Worm (Caenorhabditis elegans) whole organism, L2 larva: ENCODE measurements around the gene pmp-2.
A peak's percentile ranks its signal among the peaks of the same experiment; 100 is the strongest.

Experiments used
- F13H6.1 ChIP-seq: sonication (generic microtip); optimal IDR thresholded peaks from 2 replicates; lab custom pipeline; 2016; ENCODE audit warnings: missing genetic modification characterization, missing compliant biosample characterization
- Y55F3AM.14 ChIP-seq: fragments of 200-800 bp; sonication (Bioruptor generic); optimal IDR thresholded peaks from 2 replicates; lab custom pipeline; 2018; ENCODE audit warnings: mild to moderate bottlenecking, missing genetic modification characterization, missing compliant biosample characterization
- ZK546.5 ChIP-seq: sonication (generic microtip); optimal IDR thresholded peaks from 2 replicates; lab custom pipeline; 2017; ENCODE audit warnings: missing biosample characterization, missing genetic modification characterization
- aly-2 ChIP-seq: fragments of 150-350 bp; optimal IDR thresholded peaks from 2 replicates; lab custom pipeline; 2014; ENCODE audit warnings: missing biosample characterization, missing genetic modification characterization
- ama-1 ChIP-seq: fragments of 150-350 bp; optimal IDR thresholded peaks from 2 replicates; lab custom pipeline; 2018; ENCODE audit warnings: inconsistent platforms
- blmp-1 ChIP-seq: sonication (generic microtip); optimal IDR thresholded peaks from 2 replicates; lab custom pipeline; 2017; ENCODE audit warnings: missing genetic modification characterization, mild to moderate bottlenecking, missing compliant biosample characterization, antibody characterized with exemption, moderate library complexity; ENCODE audit not compliant: insufficient read depth
- ceh-16 ChIP-seq: fragments of 150-350 bp; optimal IDR thresholded peaks from 2 replicates; lab custom pipeline; 2014; ENCODE audit warnings: missing biosample characterization, missing genetic modification characterization
- crh-2 ChIP-seq: sonication (generic microtip); optimal IDR thresholded peaks from 2 replicates; lab custom pipeline; 2017; ENCODE audit warnings: missing biosample characterization, missing genetic modification characterization
- dmd-4 ChIP-seq: sonication (generic microtip); optimal IDR thresholded peaks from 2 replicates; lab custom pipeline; 2017; ENCODE audit warnings: missing biosample characterization, missing genetic modification characterization
- elt-1 ChIP-seq: fragments of 150-350 bp; optimal IDR thresholded peaks from 2 replicates; lab custom pipeline; 2014; ENCODE audit warnings: missing biosample characterization, missing genetic modification characterization
- elt-3 ChIP-seq: sonication (generic microtip); optimal IDR thresholded peaks from 2 replicates; lab custom pipeline; 2017; ENCODE audit warnings: missing biosample characterization, missing genetic modification characterization
- gmeb-1 ChIP-seq: fragments of 150-350 bp; optimal IDR thresholded peaks from 2 replicates; lab custom pipeline; 2014; ENCODE audit warnings: missing biosample characterization, missing genetic modification characterization
- lin-11 ChIP-seq: fragments of 150-350 bp; sonication (generic microtip); optimal IDR thresholded peaks from 2 replicates; lab custom pipeline; 2014; ENCODE audit warnings: missing biosample characterization, missing genetic modification characterization, inconsistent platforms, mixed read lengths
- lin-39 ChIP-seq: fragments of 150-350 bp; optimal IDR thresholded peaks from 2 replicates; lab custom pipeline; 2014; ENCODE audit warnings: missing biosample characterization, missing genetic modification reagents, missing genetic modification characterization
- lsy-2 ChIP-seq, 2 experiments: fragments of 150-350 bp in 1 of 2; sonication (generic microtip) in 1 of 2; optimal IDR thresholded peaks; 2 replicates each; lab custom pipeline; 2014 to 2017; ENCODE audit warnings: missing biosample characterization in 2 of 2, missing genetic modification characterization in 2 of 2
- mab-5 ChIP-seq: fragments of 150-350 bp; optimal IDR thresholded peaks from 2 replicates; lab custom pipeline; 2014; ENCODE audit warnings: missing biosample characterization, missing genetic modification characterization
- mbf-1 ChIP-seq: sonication (generic microtip); optimal IDR thresholded peaks from 2 replicates; lab custom pipeline; 2017; ENCODE audit warnings: missing biosample characterization, missing genetic modification characterization
- nhr-11 ChIP-seq: fragments of 150-350 bp; optimal IDR thresholded peaks from 2 replicates; lab custom pipeline; 2014; ENCODE audit warnings: missing biosample characterization, missing genetic modification characterization
- nhr-21 ChIP-seq: fragments of 150-350 bp; optimal IDR thresholded peaks from 2 replicates; lab custom pipeline; 2014; ENCODE audit warnings: missing biosample characterization, missing genetic modification characterization
- nhr-23 ChIP-seq: fragments of 150-350 bp; optimal IDR thresholded peaks from 2 replicates; lab custom pipeline; 2014; ENCODE audit warnings: missing biosample characterization, missing genetic modification reagents, missing genetic modification characterization
- nhr-237 ChIP-seq: fragments of 150-350 bp; optimal IDR thresholded peaks from 2 replicates; lab custom pipeline; 2014; ENCODE audit warnings: missing biosample characterization, missing genetic modification characterization
- nhr-25 ChIP-seq: fragments of 150-350 bp; sonication (generic microtip); optimal IDR thresholded peaks from 3 replicates; lab custom pipeline; 2014; ENCODE audit warnings: missing biosample characterization, missing genetic modification characterization
- peb-1 ChIP-seq: fragments of 150-350 bp; optimal IDR thresholded peaks from 2 replicates; lab custom pipeline; 2014; ENCODE audit warnings: missing biosample characterization, missing genetic modification characterization
- skn-1 ChIP-seq: sonication (generic microtip); optimal IDR thresholded peaks from 2 replicates; lab custom pipeline; 2017; ENCODE audit warnings: missing biosample characterization, missing genetic modification characterization
- sma-3 ChIP-seq: sonication (generic microtip); optimal IDR thresholded peaks from 2 replicates; lab custom pipeline; 2016; ENCODE audit warnings: missing genetic modification reagents, missing genetic modification characterization, missing compliant biosample characterization
- sma-9 ChIP-seq, 2 experiments: fragments of 150-350 bp in 1 of 2; sonication (generic microtip) in 1 of 2; optimal IDR thresholded peaks; 2 replicates each; lab custom pipeline; 2014 to 2016; ENCODE audit warnings: missing genetic modification characterization in 2 of 2, mild to moderate bottlenecking in 1 of 2, missing biosample characterization in 1 of 2, missing compliant biosample characterization in 1 of 2, missing genetic modification reagents in 1 of 2, moderate library complexity in 1 of 2
- unc-39 ChIP-seq: fragments of 150-350 bp; optimal IDR thresholded peaks from 2 replicates; lab custom pipeline; 2014; ENCODE audit warnings: missing biosample characterization, missing genetic modification characterization
- unc-55 ChIP-seq: fragments of 150-350 bp; sonication (generic microtip); optimal IDR thresholded peaks from 3 replicates; lab custom pipeline; 2014; ENCODE audit warnings: missing biosample characterization, missing genetic modification reagents, missing genetic modification characterization
- unc-62 ChIP-seq: fragments of 150-350 bp; optimal IDR thresholded peaks from 2 replicates; lab custom pipeline; 2014; ENCODE audit warnings: missing biosample characterization, missing genetic modification reagents, missing genetic modification characterization
- zag-1 ChIP-seq: fragments of 150-350 bp; optimal IDR thresholded peaks from 2 replicates; lab custom pipeline; 2014; ENCODE audit warnings: missing biosample characterization, missing genetic modification characterization
- ztf-4 ChIP-seq: fragments of 150-350 bp; optimal IDR thresholded peaks from 2 replicates; lab custom pipeline; 2014; ENCODE audit warnings: missing biosample characterization, missing genetic modification characterization

Gene pmp-2

ce11 chrII:6880067-6880466 lies 7.5 kb downstream of the pmp-2 start, which contains the start of gene C44B7.7:
TSS of gene C44B7.7 (minus strand) at chrII:6880167.
- TF ChIP-seq mbf-1 (tag; lab: Kevin White, UChicago): no peak
- no peak for TF ChIP-seq dmd-4 (tag; lab: Kevin White, UChicago)
- TF ChIP-seq ama-1 (lab: Kevin White, UChicago): no peak
- TF ChIP-seq lsy-2 (tag; optimal IDR thresholded peaks at IDR 0.05; lab: Kevin White, UChicago): no peak
- TF ChIP-seq zag-1 (tag; lab: Kevin White, UChicago): no peak
- TF ChIP-seq lin-39 (tag; lab: Kevin White, UChicago): no peak
- TF ChIP-seq ztf-4 (tag; lab: Kevin White, UChicago): no peak
- no peak for TF ChIP-seq ceh-16
- TF ChIP-seq nhr-11: no peak
- TF ChIP-seq unc-39 (tag; lab: Kevin White, UChicago): no peak
- TF ChIP-seq ZK546.5 (tag; lab: Kevin White, UChicago): no peak

- TF ChIP-seq sma-3 (GFP tag; lab: Kevin White, UChicago) (peak; percentile 62), ZK546.5 (tag; lab: Kevin White, UChicago) (no peak), elt-1 (no peak), nhr-25 (tag; lab: Kevin White, UChicago) (peak; percentile 71), blmp-1 (peak; percentile 58), crh-2 (tag; lab: Kevin White, UChicago) (peak; percentile 71), nhr-237 (no peak)
Observed at ce11 chrII:6877881-6878280, 9.7 kb downstream of the pmp-2 start.

- TF ChIP-seq unc-55 (GFP tag; lab: Kevin White, UChicago): no peak
- TF ChIP-seq F13H6.1: no peak
- TF ChIP-seq elt-3 (tag; lab: Kevin White, UChicago): no peak
Observed at ce11 chrII:6876957-6877356, 10.6 kb downstream of the pmp-2 start, which contains the start of gene slc-36.5. TSS of gene slc-36.5 (minus strand) at chrII:6877057.

ce11 chrII:6872493-6872892 lies 15.1 kb downstream of the pmp-2 start, which contains the start of gene C44B7.5:
TSS of gene C44B7.5 (minus strand) at chrII:6872593.
- TF ChIP-seq lsy-2 (tag; optimal IDR thresholded peaks at IDR 0.05; lab: Kevin White, UChicago) (no peak), aly-2 (tag; lab: Kevin White, UChicago) (no peak), peb-1 (tag; lab: Kevin White, UChicago) (no peak), nhr-11 (no peak), nhr-23 (tag; lab: Kevin White, UChicago) (no peak), unc-62 (GFP tag; lab: Kevin White, UChicago) (no peak), mab-5 (tag; lab: Kevin White, UChicago) (no peak), zag-1 (tag; lab: Kevin White, UChicago) (no peak), elt-1 (no peak), unc-39 (tag; lab: Kevin White, UChicago) (no peak), lin-11 (tag; lab: Kevin White, UChicago) (no peak)

- TF ChIP-seq lsy-2 (tag; optimal IDR thresholded peaks at IDR 0.05; lab: Kevin White, UChicago): peak in 1 of 2 experiments; percentile 15
- no peak for TF ChIP-seq zag-1 (tag; lab: Kevin White, UChicago)
- TF ChIP-seq crh-2 (tag; lab: Kevin White, UChicago): peak; percentile 92
Observed at ce11 chrII:6870803-6871202, 16.8 kb downstream of the pmp-2 start, which contains the start of gene clhm-1. TSS of gene clhm-1 (minus strand) at chrII:6871009.

- TF ChIP-seq aly-2 (tag; lab: Kevin White, UChicago) (no peak), nhr-21 (no peak)
Observed at ce11 chrII:6863652-6864051, 24.0 kb downstream of the pmp-2 start, which contains the start of gene aff-1. TSS of gene aff-1 (minus strand) at chrII:6863752.

ce11 chrII:6860043-6860442 lies 27.6 kb downstream of the pmp-2 start:
- no peak for TF ChIP-seq F13H6.1
- no peak for TF ChIP-seq ama-1 (lab: Kevin White, UChicago)
- no peak for TF ChIP-seq sma-3 (GFP tag; lab: Kevin White, UChicago)
- no peak for TF ChIP-seq sma-9 (GFP tag; optimal IDR thresholded peaks at IDR 0.05; lab: Kevin White, UChicago)
- no peak for TF ChIP-seq sma-9 (tag; optimal IDR thresholded peaks at IDR 0.05; lab: Kevin White, UChicago)
- TF ChIP-seq lin-39 (tag; lab: Kevin White, UChicago): no peak
- TF ChIP-seq Y55F3AM.14 (GFP tag; lab: Kevin White, UChicago): no peak
- TF ChIP-seq crh-2 (tag; lab: Kevin White, UChicago): no peak
- no peak for TF ChIP-seq skn-1 (tag; lab: Kevin White, UChicago)
- TF ChIP-seq unc-55 (GFP tag; lab: Kevin White, UChicago): no peak
- TF ChIP-seq lin-11 (tag; lab: Kevin White, UChicago): no peak
- no peak for TF ChIP-seq unc-39 (tag; lab: Kevin White, UChicago)
- no peak for TF ChIP-seq blmp-1
- TF ChIP-seq mbf-1 (tag; lab: Kevin White, UChicago): no peak
- no peak for TF ChIP-seq elt-3 (tag; lab: Kevin White, UChicago)
- TF ChIP-seq nhr-237: no peak
- TF ChIP-seq nhr-25 (tag; lab: Kevin White, UChicago): no peak
- TF ChIP-seq gmeb-1 (tag; lab: Kevin White, UChicago): no peak
